Worm (Caenorhabditis elegans): ENCODE measurements around the gene C09H10.9.
A peak's percentile ranks its signal among the peaks of the same experiment; 100 is the strongest.

Gene C09H10.9

DNA sequence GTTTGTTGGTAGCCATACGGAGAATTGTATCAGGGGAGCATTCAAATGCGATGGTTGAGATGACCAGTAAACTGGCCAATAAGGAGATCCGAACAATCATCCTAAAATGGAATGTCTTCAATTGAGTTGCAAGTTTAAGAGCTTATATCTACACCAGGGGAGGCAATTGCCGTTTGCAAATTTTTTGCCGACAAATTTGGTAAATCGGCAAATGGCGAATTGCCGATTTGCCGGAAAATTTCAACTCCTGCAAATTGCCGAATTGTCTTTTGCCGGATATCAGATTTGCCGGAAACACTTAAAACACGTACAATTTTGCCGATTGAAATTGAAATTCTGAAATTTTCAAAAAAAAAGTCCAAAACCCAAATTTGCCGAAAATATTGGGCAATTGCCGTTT, 30.6 kb downstream of the C09H10.9 start, which contains the start of gene F40F8.5:
Gene F40F8.5 (minus strand): TSS at position 101 of the 400 bp plus-strand sequence.
- TF ChIP-seq hlh-15 (tag; optimal IDR thresholded peaks at IDR 0.05) (no peak), ceh-19 (GFP tag; optimal IDR thresholded peaks at IDR 0.05) (no peak), lin-11 (tag; optimal IDR thresholded peaks at IDR 0.05) (no peak), elt-2 (tag; optimal IDR thresholded peaks at IDR 0.05) (no peak), ama-1 (optimal IDR thresholded peaks at IDR 0.05) (no peak), ceh-31 (tag; optimal IDR thresholded peaks at IDR 0.05) (no peak), fax-1 (tag; optimal IDR thresholded peaks at IDR 0.05) (no peak), tbx-2 (tag; optimal IDR thresholded peaks at IDR 0.05) (no peak)

DNA sequence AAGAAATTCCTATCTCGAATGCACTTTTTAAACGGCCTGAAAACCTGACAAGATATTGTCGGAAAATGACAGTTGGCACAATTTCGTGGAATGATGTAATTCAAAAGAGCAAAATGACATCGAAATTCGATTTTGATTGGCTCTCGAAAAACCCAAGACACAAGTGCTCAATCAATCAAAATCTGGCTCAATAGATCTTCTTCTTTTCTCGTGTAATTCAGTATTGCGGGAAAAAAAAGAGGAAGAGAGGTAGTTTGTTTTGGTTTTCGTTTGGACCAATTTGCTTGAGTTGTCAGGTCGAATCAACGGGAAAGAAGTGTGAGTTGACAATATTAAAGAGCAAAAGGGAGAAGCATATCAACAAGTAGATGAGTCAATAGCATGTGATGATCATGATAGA, 31.5 kb downstream of the C09H10.9 start:
- no peak for TF ChIP-seq fkh-6 (tag; optimal IDR thresholded peaks at IDR 0.05)
- TF ChIP-seq ets-4 (tag; optimal IDR thresholded peaks at IDR 0.05): no peak
- no peak for TF ChIP-seq che-1 (tag; optimal IDR thresholded peaks at IDR 0.05)
- no peak for TF ChIP-seq hlh-6 (tag; optimal IDR thresholded peaks at IDR 0.05)
- no peak for TF ChIP-seq lim-6 (tag; optimal IDR thresholded peaks at IDR 0.05)
- TF ChIP-seq unc-55 (GFP tag; optimal IDR thresholded peaks at IDR 0.05): peak; percentile 76
- TF ChIP-seq ceh-18 (tag; optimal IDR thresholded peaks at IDR 0.05): no peak

DNA sequence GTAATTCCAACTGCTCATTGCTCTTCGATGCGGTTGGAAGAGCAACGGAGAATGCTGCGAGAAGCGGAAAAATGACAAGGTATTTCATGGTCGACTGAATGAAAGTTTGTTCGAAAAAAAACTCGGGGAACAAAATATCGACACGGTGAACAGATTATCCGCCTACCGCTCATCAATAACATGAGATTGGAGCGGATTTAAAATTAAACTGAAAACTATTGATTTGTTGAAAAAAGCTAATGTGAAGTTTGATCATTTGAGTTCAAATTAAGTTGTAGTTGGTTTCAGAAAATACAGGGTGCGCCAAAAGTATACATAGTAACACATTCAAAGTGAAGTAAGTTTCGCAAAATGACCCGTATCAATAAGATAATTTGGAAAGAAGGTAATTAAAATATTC, 35.9 kb downstream of the C09H10.9 start, which contains the start of gene F40F8.4:
Gene F40F8.4 (minus strand): TSS at position 101 of the 400 bp plus-strand sequence.
- TF ChIP-seq hlh-6 (tag; optimal IDR thresholded peaks at IDR 0.05) (no peak), pha-2 (tag; optimal IDR thresholded peaks at IDR 0.05) (no peak), ceh-14 (tag; optimal IDR thresholded peaks at IDR 0.05) (no peak), F13H6.1 (tag; optimal IDR thresholded peaks at IDR 0.05) (no peak), C08G9.2 (tag; optimal IDR thresholded peaks at IDR 0.05) (no peak), C38D4.7 (GFP tag; optimal IDR thresholded peaks at IDR 0.05) (no peak), hlh-8 (tag; optimal IDR thresholded peaks at IDR 0.05) (no peak), nhr-232 (tag; optimal IDR thresholded peaks at IDR 0.05) (no peak), sdc-2 (tag; optimal IDR thresholded peaks at IDR 0.05) (no peak), K09A11.1 (tag; optimal IDR thresholded peaks at IDR 0.05; ENCODE audit: insufficient read depth) (no peak)

DNA sequence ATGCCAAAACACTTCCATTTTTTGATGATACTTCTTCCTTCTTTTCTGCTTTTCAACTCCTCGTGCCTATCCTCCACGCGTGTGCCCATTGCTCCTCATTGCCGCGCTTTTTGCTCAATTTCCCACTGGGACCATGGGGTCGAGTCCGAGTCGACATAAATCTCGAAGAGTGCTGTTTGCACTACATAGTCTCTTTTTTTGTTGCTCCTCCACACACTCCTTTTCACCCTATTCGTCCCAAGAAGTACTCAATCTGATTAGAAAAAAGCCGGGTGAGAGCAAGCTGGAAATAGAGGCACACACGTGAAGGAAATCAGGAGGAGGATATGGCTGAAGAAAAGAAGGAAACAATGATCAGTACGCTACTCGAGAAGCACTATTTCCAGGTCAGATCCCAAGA, 38.3 kb downstream of the C09H10.9 start, which contains the start of gene arrd-6:
Gene arrd-6 (plus strand): TSS at position 169 of the 400 bp plus-strand sequence.
- TF ChIP-seq hlh-6 (tag; optimal IDR thresholded peaks at IDR 0.05) (no peak), pqm-1 (tag; optimal IDR thresholded peaks at IDR 0.05) (no peak), ceh-14 (tag; optimal IDR thresholded peaks at IDR 0.05) (no peak), unc-86 (tag; optimal IDR thresholded peaks at IDR 0.05) (no peak), rnt-1 (tag; optimal IDR thresholded peaks at IDR 0.05) (no peak), madf-2 (tag; optimal IDR thresholded peaks at IDR 0.05) (no peak), ahr-1 (tag; optimal IDR thresholded peaks at IDR 0.05) (no peak), gmeb-2 (tag; optimal IDR thresholded peaks at IDR 0.05) (no peak), ceh-18 (tag; optimal IDR thresholded peaks at IDR 0.05) (no peak), ceh-6 (GFP tag; optimal IDR thresholded peaks at IDR 0.05) (no peak), tbx-2 (tag; optimal IDR thresholded peaks at IDR 0.05) (no peak), ets-4 (tag; optimal IDR thresholded peaks at IDR 0.05) (no peak), sdc-2 (tag; optimal IDR thresholded peaks at IDR 0.05) (no peak), lim-6 (tag; optimal IDR thresholded peaks at IDR 0.05) (no peak), ceh-19 (GFP tag; optimal IDR thresholded peaks at IDR 0.05) (no peak), ceh-34 (tag; optimal IDR thresholded peaks at IDR 0.05) (no peak), pax-1 (tag; optimal IDR thresholded peaks at IDR 0.05) (no peak), che-1 (tag; optimal IDR thresholded peaks at IDR 0.05) (no peak), fkh-10 (GFP tag; optimal IDR thresholded peaks at IDR 0.05) (no peak), ceh-30 (tag; optimal IDR thresholded peaks at IDR 0.05) (no peak)

All from whole organism, late embryonic.